Worm (Caenorhabditis elegans): ENCODE data around the gene F54F7.6.

The F54F7.6 gene

ce11 chrX:11843363-11843762, 21.8 kb upstream of the F54F7.6 start, which contains the start of gene F54F7.2:
Gene F54F7.2, plus strand, starts transcription at chrX:11843663.
- TF ChIP-seq F13H6.1 (tag; optimal IDR thresholded peaks at IDR 0.05) (no peak), crh-2 (tag; optimal IDR thresholded peaks at IDR 0.05) (no peak), mab-5 (tag; optimal IDR thresholded peaks at IDR 0.05) (no peak), ztf-1 (GFP tag; conservative IDR thresholded peaks at IDR 0.05) (no peak), nhr-10 (tag; optimal IDR thresholded peaks at IDR 0.05) (no peak), lin-39 (tag; optimal IDR thresholded peaks at IDR 0.05) (no peak), zag-1 (tag; optimal IDR thresholded peaks at IDR 0.05) (no peak), sem-4 (tag; optimal IDR thresholded peaks at IDR 0.05) (no peak), gmeb-1 (tag; optimal IDR thresholded peaks at IDR 0.05) (no peak), ceh-82 (tag; optimal IDR thresholded peaks at IDR 0.05) (no peak), unc-39 (tag; optimal IDR thresholded peaks at IDR 0.05) (no peak), aly-2 (tag; optimal IDR thresholded peaks at IDR 0.05) (no peak), lin-13 (GFP tag; optimal IDR thresholded peaks at IDR 0.05) (no peak), unc-55 (GFP tag; optimal IDR thresholded peaks at IDR 0.05) (no peak), nhr-12 (tag; optimal IDR thresholded peaks at IDR 0.05) (no peak), blmp-1 (tag; optimal IDR thresholded peaks at IDR 0.05; ENCODE audit: insufficient read depth) (no peak), lin-11 (tag; optimal IDR thresholded peaks at IDR 0.05) (no peak), mdl-1 (tag; optimal IDR thresholded peaks at IDR 0.05) (no peak), alr-1 (tag; optimal IDR thresholded peaks at IDR 0.05) (no peak), unc-62 (GFP tag; optimal IDR thresholded peaks at IDR 0.05) (no peak)

- TF ChIP-seq lin-11 (tag; optimal IDR thresholded peaks at IDR 0.05) (no peak), zag-1 (tag; optimal IDR thresholded peaks at IDR 0.05) (no peak), nhr-237 (tag; optimal IDR thresholded peaks at IDR 0.05) (no peak), sma-3 (GFP tag; optimal IDR thresholded peaks at IDR 0.05) (no peak), mdl-1 (tag; optimal IDR thresholded peaks at IDR 0.05) (no peak), C34F6.9 (tag; optimal IDR thresholded peaks at IDR 0.05) (no peak), ztf-1 (GFP tag; conservative IDR thresholded peaks at IDR 0.05) (no peak), sma-9 (GFP tag; optimal IDR thresholded peaks at IDR 0.05) (no peak), sma-9 (tag; optimal IDR thresholded peaks at IDR 0.05) (no peak), nhr-10 (tag; optimal IDR thresholded peaks at IDR 0.05) (no peak), ztf-11 (tag; optimal IDR thresholded peaks at IDR 0.05) (no peak), egl-27 (tag; optimal IDR thresholded peaks at IDR 0.05) (no peak), unc-39 (tag; optimal IDR thresholded peaks at IDR 0.05) (no peak), nhr-11 (tag; optimal IDR thresholded peaks at IDR 0.05) (no peak), crh-2 (tag; optimal IDR thresholded peaks at IDR 0.05) (no peak), nhr-21 (tag; optimal IDR thresholded peaks at IDR 0.05) (no peak)
These were observed 16.6 kb upstream of the F54F7.6 start, which contains the start of gene F54F7.9 for ce11 chrX:11848618-11849017. Gene F54F7.9, minus strand, starts transcription at chrX:11848718.

DNA sequence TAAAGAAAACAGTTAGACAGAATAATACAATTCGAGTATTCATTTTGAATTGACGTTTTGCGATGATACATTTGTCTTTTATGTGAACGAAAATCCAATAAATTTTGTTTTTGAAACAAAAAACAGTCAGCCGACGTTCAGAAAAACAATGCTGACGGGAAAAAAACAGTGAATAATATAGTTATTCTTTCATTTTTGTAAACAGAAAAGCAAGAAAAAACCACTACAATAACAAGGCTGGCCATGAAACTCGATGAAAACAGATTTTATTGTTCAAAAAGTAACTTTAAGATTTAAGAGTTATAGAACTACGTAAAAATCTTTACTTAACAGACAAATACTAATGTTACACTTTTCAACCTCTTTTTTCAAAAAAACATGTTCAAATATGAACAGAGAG, 15.1 kb upstream of the F54F7.6 start, which contains the start of gene F54F7.3:
Gene F54F7.3, minus strand, starts transcription at position 101 of the 400 bp plus-strand sequence.
- no peak for TF ChIP-seq nhr-129 (tag; optimal IDR thresholded peaks at IDR 0.05)
- no peak for TF ChIP-seq ceh-16 (tag; optimal IDR thresholded peaks at IDR 0.05)
- no peak for TF ChIP-seq ztf-11 (tag; optimal IDR thresholded peaks at IDR 0.05)
- TF ChIP-seq zag-1 (tag; optimal IDR thresholded peaks at IDR 0.05): no peak
- no peak for TF ChIP-seq nhr-23 (tag; optimal IDR thresholded peaks at IDR 0.05)

ce11 chrX:11850572-11850971, 14.6 kb upstream of the F54F7.6 start, which contains the start of gene F54F7.14:
Gene F54F7.14, plus strand, starts transcription at chrX:11850872.
- TF ChIP-seq zag-1 (tag; optimal IDR thresholded peaks at IDR 0.05) (no peak), peb-1 (tag; optimal IDR thresholded peaks at IDR 0.05) (no peak), nhr-237 (tag; optimal IDR thresholded peaks at IDR 0.05) (no peak), ceh-16 (tag; optimal IDR thresholded peaks at IDR 0.05) (no peak), nhr-10 (tag; optimal IDR thresholded peaks at IDR 0.05) (no peak)

DNA sequence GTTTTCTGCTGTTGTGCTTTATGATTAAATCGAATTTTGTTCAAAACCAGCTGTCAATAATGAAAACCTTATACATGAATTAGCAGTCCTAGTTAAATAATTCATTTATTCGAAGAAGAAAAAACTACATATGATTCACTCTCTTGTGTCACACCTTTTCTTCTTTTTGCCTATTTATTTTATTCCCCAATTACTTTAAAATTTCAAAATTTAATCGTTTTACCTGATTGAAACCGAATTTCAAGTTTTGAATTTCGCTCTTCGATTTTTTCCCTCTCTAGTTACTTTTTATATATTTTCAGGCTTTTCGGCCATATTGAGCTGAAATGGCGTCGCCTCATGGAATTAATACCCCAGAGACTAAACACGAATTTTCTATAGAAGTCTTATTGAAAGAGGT, 12.7 kb upstream of the F54F7.6 start, which contains the start of gene xtr-1:
Gene xtr-1, plus strand, starts transcription at position 301 of the 400 bp plus-strand sequence.
- TF ChIP-seq nhr-237 (tag; optimal IDR thresholded peaks at IDR 0.05) (no peak), ztf-1 (GFP tag; conservative IDR thresholded peaks at IDR 0.05) (no peak), egl-27 (tag; optimal IDR thresholded peaks at IDR 0.05) (no peak), elt-3 (tag; optimal IDR thresholded peaks at IDR 0.05) (no peak), nhr-23 (tag; optimal IDR thresholded peaks at IDR 0.05) (no peak), ztf-4 (tag; optimal IDR thresholded peaks at IDR 0.05) (no peak), snpc-4 (tag; optimal IDR thresholded peaks at IDR 0.05) (no peak), nhr-25 (tag; optimal IDR thresholded peaks at IDR 0.05) (no peak), nhr-77 (tag; optimal IDR thresholded peaks at IDR 0.05) (no peak), R02D3.7 (tag; optimal IDR thresholded peaks at IDR 0.05) (no peak), F13H6.1 (tag; optimal IDR thresholded peaks at IDR 0.05) (no peak)

Measured in whole organism, L2 larva.